Worm (Caenorhabditis elegans): ENCODE data around the gene srh-223.

The srh-223 gene

ce11 chrIV:3994318-3994717, 12.6 kb downstream of the srh-223 start, which contains the start of gene F47C12.13:
TSS of gene F47C12.13 (minus strand) at chrIV:3994418.
- TF ChIP-seq unc-62 (GFP tag; optimal IDR thresholded peaks at IDR 0.05) (no peak), lag-1 (GFP tag; IDR thresholded peaks at IDR 0.05) (0 out of 2 replicates have a peak, but pooled peaks have one; percentile 16), C06A6.2 (GFP tag; conservative IDR thresholded peaks at IDR 0.05) (no peak), tbx-9 (tag; optimal IDR thresholded peaks at IDR 0.05; ENCODE audit: borderline replicate concordance) (no peak), F57C9.4 (tag; optimal IDR thresholded peaks at IDR 0.05) (no peak), B0019.2 (GFP tag; conservative IDR thresholded peaks at IDR 0.05) (no peak)

ce11 chrIV:3995384-3995783, 13.7 kb downstream of the srh-223 start, which contains the start of gene F47C12.7:
TSS of gene F47C12.7 (minus strand) at chrIV:3995484.
- no peak for TF ChIP-seq aptf-3 (GFP tag; IDR thresholded peaks at IDR 0.05)
- no peak for TF ChIP-seq tbp1 (GFP tag; optimal IDR thresholded peaks at IDR 0.05)
- no peak for TF ChIP-seq lag-1 (GFP tag; IDR thresholded peaks at IDR 0.05)
- no peak for TF ChIP-seq lin-26 (GFP tag; IDR thresholded peaks at IDR 0.05)
- TF ChIP-seq zfh-2 (GFP tag; conservative IDR thresholded peaks at IDR 0.05) = no peak
- no peak for TF ChIP-seq madf-8 (GFP tag; conservative IDR thresholded peaks at IDR 0.05)
- TF ChIP-seq lin-40 (tag; optimal IDR thresholded peaks at IDR 0.05) = no peak
- TF ChIP-seq atf-7 (tag; optimal IDR thresholded peaks at IDR 0.05) = no peak
- TF ChIP-seq attf-5 (GFP tag; optimal IDR thresholded peaks at IDR 0.05) = no peak
- TF ChIP-seq T26A5.8 (tag; optimal IDR thresholded peaks at IDR 0.05) = no peak
- no peak for TF ChIP-seq let-607 (tag; optimal IDR thresholded peaks at IDR 0.05)
- no peak for TF ChIP-seq unc-62 (GFP tag; optimal IDR thresholded peaks at IDR 0.05)
- TF ChIP-seq lsl-1 (GFP tag; optimal IDR thresholded peaks at IDR 0.05) = no peak
- no peak for TF ChIP-seq ZK185.1 (tag; optimal IDR thresholded peaks at IDR 0.05; ENCODE audit: poor library complexity, severe bottlenecking)

- TF ChIP-seq cebp-1 (GFP tag; IDR thresholded peaks at IDR 0.05) (no peak), cebp-1 (tag; optimal IDR thresholded peaks at IDR 0.05) (no peak), madf-6 (GFP tag; IDR thresholded peaks at IDR 0.05) (no peak), lsl-1 (GFP tag; optimal IDR thresholded peaks at IDR 0.05) (no peak), unc-130 (GFP tag; optimal IDR thresholded peaks at IDR 0.05) (no peak), nhr-179 (tag; optimal IDR thresholded peaks at IDR 0.05) (no peak), Y67H2A.10 (GFP tag; conservative IDR thresholded peaks at IDR 0.05) (no peak), lsy-27 (tag; optimal IDR thresholded peaks at IDR 0.05; ENCODE audit: borderline replicate concordance, insufficient read depth) (no peak), B0261.1 (tag; optimal IDR thresholded peaks at IDR 0.05) (no peak), ccch-3 (GFP tag; optimal IDR thresholded peaks at IDR 0.05) (no peak), mxl-1 (tag; optimal IDR thresholded peaks at IDR 0.05) (no peak), gei-17 (GFP tag; optimal IDR thresholded peaks at IDR 0.05) (no peak)
These were observed 16.8 kb downstream of the srh-223 start, which contains the start of gene F47C12.8 for ce11 chrIV:3998517-3998916. TSS of gene F47C12.8 (minus strand) at chrIV:3998617.

- TF ChIP-seq zfh-2 (GFP tag; conservative IDR thresholded peaks at IDR 0.05) (peak; percentile 49; the same call in 1 of the 2 replicates), nfyb-1 (GFP tag; IDR thresholded peaks at IDR 0.05) (0 out of 2 replicates have a peak, but pooled peaks have one; percentile 39), F23B12.7 (tag; optimal IDR thresholded peaks at IDR 0.05; ENCODE audit: insufficient read depth) (no peak)
These were observed 18.0 kb downstream of the srh-223 start for ce11 chrIV:3999662-4000061.

ce11 chrIV:4004221-4004620, 22.5 kb downstream of the srh-223 start:
- TF ChIP-seq zfh-2 (GFP tag; conservative IDR thresholded peaks at IDR 0.05) (peak; percentile 71), D2030.7 (GFP tag; IDR thresholded peaks at IDR 0.05) (no peak), him-1 (tag; optimal IDR thresholded peaks at IDR 0.05) (no peak), C17E4.6 (GFP tag; IDR thresholded peaks at IDR 0.05) (no peak), mcd-1 (GFP tag; IDR thresholded peaks at IDR 0.05) (0 out of 2 replicates have a peak, but pooled peaks have one; percentile 20)
